Worm (Caenorhabditis elegans) whole organism, young adult: ENCODE measurements around the gene F54B8.4.
A peak's percentile ranks its signal among the peaks of the same experiment; 100 is the strongest.
"Not testable (repeated sequence)": the region's sequence is repeated elsewhere in the genome, so short reads cannot be mapped to it uniquely, and the experiment has no call there.

Experiments used
- B0019.2 ChIP-seq: fragments of 200-800 bp; sonication (Bioruptor generic); conservative IDR thresholded peaks from 2 replicates; pipeline ENCODE4 v1.3.6; 2022; ENCODE audit warnings: missing genetic modification reagents, missing genetic modification characterization, missing compliant biosample characterization
- B0261.1 ChIP-seq: sonication (generic microtip); optimal IDR thresholded peaks from 2 replicates; lab custom pipeline; 2016; ENCODE audit warnings: mild to moderate bottlenecking, missing genetic modification characterization, moderate library complexity, missing compliant biosample characterization
- B0336.3 ChIP-seq: fragments of 200-800 bp; sonication (Bioruptor generic); IDR thresholded peaks from 2 replicates; pipeline ENCODE4 v1.3.6; 2022; ENCODE audit warnings: missing genetic modification characterization, missing compliant biosample characterization
- C17E4.6 ChIP-seq: fragments of 200-800 bp; sonication (Bioruptor generic); IDR thresholded peaks from 2 replicates; pipeline ENCODE4 v1.3.6; 2022; ENCODE audit warnings: missing genetic modification reagents, missing genetic modification characterization, missing compliant biosample characterization
- D2030.7 ChIP-seq: fragments of 200-800 bp; sonication (Bioruptor generic); IDR thresholded peaks from 2 replicates; pipeline ENCODE4 v1.3.6; 2022; ENCODE audit warnings: missing genetic modification reagents, missing genetic modification characterization, missing compliant biosample characterization
- F33H1.4 ChIP-seq: fragments of 200-800 bp; sonication (Bioruptor generic); IDR thresholded peaks from 2 replicates; pipeline ENCODE4 v1.3.6; 2022; ENCODE audit warnings: missing genetic modification reagents, missing genetic modification characterization, missing compliant biosample characterization
- F37B4.10 ChIP-seq: fragments of 200-800 bp; sonication (Bioruptor generic); IDR thresholded peaks from 2 replicates; pipeline ENCODE4 v1.3.6; 2022; ENCODE audit warnings: missing genetic modification characterization, missing compliant biosample characterization
- F39B2.1 ChIP-seq: fragments of 200-800 bp; sonication (Bioruptor generic); IDR thresholded peaks from 2 replicates; pipeline ENCODE4 v1.3.6; 2022; ENCODE audit warnings: missing genetic modification reagents, missing genetic modification characterization, missing compliant biosample characterization
- Y53G8AR.9 ChIP-seq: fragments of 200-800 bp; sonication (Bioruptor generic); conservative IDR thresholded peaks from 2 replicates; pipeline ENCODE4 v1.3.6; 2022; ENCODE audit warnings: missing genetic modification reagents, missing genetic modification characterization, missing compliant biosample characterization
- Y56A3A.18 ChIP-seq: fragments of 200-800 bp; sonication (Bioruptor generic); IDR thresholded peaks from 2 replicates; pipeline ENCODE4 v1.3.6; 2022; ENCODE audit warnings: missing genetic modification reagents, missing genetic modification characterization, missing compliant biosample characterization
- Y95B8A.8 ChIP-seq: fragments of 200-800 bp; sonication (Bioruptor generic); IDR thresholded peaks from 2 replicates; pipeline ENCODE4 v1.3.6; 2022; ENCODE audit warnings: missing genetic modification reagents, missing genetic modification characterization, missing compliant biosample characterization
- attf-3 ChIP-seq: fragments of 200-800 bp; sonication (Bioruptor generic); conservative IDR thresholded peaks from 2 replicates; pipeline ENCODE4 v1.3.6; 2022; ENCODE audit warnings: missing genetic modification reagents, missing genetic modification characterization, missing compliant biosample characterization
- attf-6 ChIP-seq: fragments of 200-800 bp; sonication (Bioruptor generic); IDR thresholded peaks from 2 replicates; pipeline ENCODE4 v1.3.6; 2022; ENCODE audit warnings: missing genetic modification reagents, missing genetic modification characterization, missing compliant biosample characterization
- bed-1 ChIP-seq: fragments of 200-800 bp; sonication (Bioruptor generic); IDR thresholded peaks from 2 replicates; pipeline ENCODE4 v1.3.6; 2022; ENCODE audit warnings: missing genetic modification reagents, missing genetic modification characterization, missing compliant biosample characterization
- bed-2 ChIP-seq: fragments of 200-800 bp; sonication (Bioruptor generic); IDR thresholded peaks from 2 replicates; pipeline ENCODE4 v1.3.6; 2022; ENCODE audit warnings: missing genetic modification reagents, missing genetic modification characterization, missing compliant biosample characterization
- cebp-1 ChIP-seq, 2 experiments: fragments of 200-800 bp in 1 of 2; sonication (Bioruptor generic) in 1 of 2; sonication (generic microtip) in 1 of 2; IDR thresholded peaks in 1 of 2; optimal IDR thresholded peaks in 1 of 2; 2 replicates each; pipeline versions ENCODE4 v1.3.6 to Lab custom; 2017 to 2022; ENCODE audit warnings: missing compliant biosample characterization in 2 of 2, missing genetic modification characterization in 2 of 2, mild to moderate bottlenecking in 1 of 2, missing genetic modification reagents in 1 of 2, moderate library complexity in 1 of 2
- cebp-2 ChIP-seq: fragments of 200-800 bp; sonication (Bioruptor generic); IDR thresholded peaks from 2 replicates; pipeline ENCODE4 v1.3.6; 2022; ENCODE audit warnings: missing genetic modification characterization, missing compliant biosample characterization
- ceh-100 ChIP-seq: fragments of 200-800 bp; sonication (Bioruptor generic); IDR thresholded peaks from 2 replicates; pipeline ENCODE4 v1.3.6; 2022; ENCODE audit warnings: missing genetic modification reagents, missing genetic modification characterization, missing compliant biosample characterization
- ceh-40 ChIP-seq: fragments of 200-800 bp; sonication (Bioruptor generic); IDR thresholded peaks from 2 replicates; pipeline ENCODE4 v1.3.6; 2022; ENCODE audit warnings: missing genetic modification characterization, missing compliant biosample characterization
- ceh-58 ChIP-seq: fragments of 200-800 bp; sonication (Bioruptor generic); IDR thresholded peaks from 2 replicates; pipeline ENCODE4 v1.3.6; 2022; ENCODE audit warnings: missing genetic modification characterization, missing compliant biosample characterization
- ceh-91 ChIP-seq: fragments of 200-800 bp; sonication (Bioruptor generic); IDR thresholded peaks from 2 replicates; pipeline ENCODE4 v1.3.6; 2022; ENCODE audit warnings: missing genetic modification reagents, missing genetic modification characterization, missing compliant biosample characterization
- die-1 ChIP-seq: sonication (generic microtip); optimal IDR thresholded peaks from 2 replicates; lab custom pipeline; 2016; ENCODE audit warnings: missing genotype, mild to moderate bottlenecking, missing genetic modification characterization, missing compliant biosample characterization
- dox-1 ChIP-seq: fragments of 200-800 bp; sonication (Bioruptor generic); IDR thresholded peaks from 2 replicates; pipeline ENCODE4 v1.3.6; 2022; ENCODE audit warnings: missing genetic modification reagents, missing genetic modification characterization, missing compliant biosample characterization
- efl-1 ChIP-seq: fragments of 150-350 bp; optimal IDR thresholded peaks from 2 replicates; lab custom pipeline; 2014; ENCODE audit warnings: missing biosample characterization, missing genetic modification reagents, missing genetic modification characterization
- egl-18 ChIP-seq: fragments of 200-800 bp; sonication (Bioruptor generic); IDR thresholded peaks from 2 replicates; pipeline ENCODE4 v1.3.6; 2022; ENCODE audit warnings: missing genetic modification reagents, missing genetic modification characterization, missing compliant biosample characterization
- egl-44 ChIP-seq: fragments of 200-800 bp; sonication (Bioruptor generic); IDR thresholded peaks from 2 replicates; pipeline ENCODE4 v1.3.6; 2022; ENCODE audit warnings: missing genetic modification reagents, missing genetic modification characterization, missing compliant biosample characterization
- egrh-3 ChIP-seq: fragments of 200-800 bp; sonication (Bioruptor generic); IDR thresholded peaks from 2 replicates; pipeline ENCODE4 v1.3.6; 2022; ENCODE audit warnings: missing genetic modification reagents, missing genetic modification characterization, missing compliant biosample characterization
- ekl-4 ChIP-seq: fragments of 200-800 bp; sonication (Bioruptor generic); IDR thresholded peaks from 2 replicates; pipeline ENCODE4 v1.3.6; 2022; ENCODE audit warnings: missing genetic modification reagents, missing genetic modification characterization, missing compliant biosample characterization
- hmg-1.2 ChIP-seq: fragments of 200-800 bp; sonication (Bioruptor generic); IDR thresholded peaks from 2 replicates; pipeline ENCODE4 v1.3.6; 2022; ENCODE audit warnings: missing genetic modification reagents, missing genetic modification characterization, missing compliant biosample characterization
- hmg-20 ChIP-seq: fragments of 200-800 bp; sonication (Bioruptor generic); IDR thresholded peaks from 2 replicates; pipeline ENCODE4 v1.3.6; 2022; ENCODE audit warnings: missing genetic modification reagents, missing genetic modification characterization, missing compliant biosample characterization
- madf-3 ChIP-seq: fragments of 200-800 bp; sonication (Bioruptor generic); IDR thresholded peaks from 2 replicates; pipeline ENCODE4 v1.3.6; 2022; ENCODE audit warnings: missing genetic modification reagents, missing genetic modification characterization, missing compliant biosample characterization
- madf-8 ChIP-seq: fragments of 200-800 bp; sonication (Bioruptor generic); conservative IDR thresholded peaks from 2 replicates; pipeline ENCODE4 v1.3.6; 2022; ENCODE audit warnings: missing genetic modification reagents, missing genetic modification characterization, missing compliant biosample characterization
- mcd-1 ChIP-seq: fragments of 200-800 bp; sonication (Bioruptor generic); IDR thresholded peaks from 2 replicates; pipeline ENCODE4 v1.3.6; 2022; ENCODE audit warnings: missing genetic modification reagents, missing genetic modification characterization, missing compliant biosample characterization
- mes-4 ChIP-seq: sonication (generic microtip); optimal IDR thresholded peaks from 2 replicates; lab custom pipeline; 2016; ENCODE audit warnings: missing genotype, missing genetic modification characterization, missing compliant biosample characterization
- nfyb-1 ChIP-seq: fragments of 200-800 bp; sonication (Bioruptor generic); IDR thresholded peaks from 2 replicates; pipeline ENCODE4 v1.3.6; 2022; ENCODE audit warnings: missing genetic modification reagents, missing genetic modification characterization, missing compliant biosample characterization
- nhr-120 ChIP-seq: fragments of 200-800 bp; sonication (Bioruptor generic); IDR thresholded peaks from 2 replicates; pipeline ENCODE4 v1.3.6; 2022; ENCODE audit warnings: missing genetic modification characterization, missing compliant biosample characterization
- nhr-90 ChIP-seq: sonication (generic microtip); optimal IDR thresholded peaks from 2 replicates; lab custom pipeline; 2016; ENCODE audit warnings: missing genotype, mild to moderate bottlenecking, missing genetic modification characterization, missing compliant biosample characterization
- pbrm-1 ChIP-seq: fragments of 200-800 bp; sonication (Bioruptor generic); IDR thresholded peaks from 2 replicates; pipeline ENCODE4 v1.3.6; 2022; ENCODE audit warnings: missing genetic modification reagents, missing genetic modification characterization, missing compliant biosample characterization
- rcor-1 ChIP-seq: fragments of 200-800 bp; sonication (Bioruptor generic); IDR thresholded peaks from 2 replicates; pipeline ENCODE4 v1.3.6; 2022; ENCODE audit warnings: missing genetic modification reagents, missing genetic modification characterization, missing compliant biosample characterization
- rpc-1 ChIP-seq, 2 experiments: fragments of 150-350 bp in 1 of 2; sonication (generic microtip) in 1 of 2; optimal IDR thresholded peaks; 2 replicates each; lab custom pipeline; 2014 to 2018; ENCODE audit warnings: missing biosample characterization in 1 of 2, missing genetic modification characterization in 1 of 2, missing genetic modification reagents in 1 of 2, missing genotype in 1 of 2
- sea-2 ChIP-seq: fragments of 200-800 bp; sonication (Bioruptor generic); IDR thresholded peaks from 2 replicates; pipeline ENCODE4 v1.3.6; 2022; ENCODE audit warnings: missing genetic modification characterization, missing compliant biosample characterization
- sptf-2 ChIP-seq: fragments of 200-800 bp; sonication (Bioruptor generic); optimal IDR thresholded peaks from 2 replicates; lab custom pipeline; 2018; ENCODE audit warnings: mild to moderate bottlenecking, missing genetic modification characterization, missing compliant biosample characterization
- tbp1 ChIP-seq: fragments of 200-800 bp; sonication (Bioruptor generic); optimal IDR thresholded peaks from 2 replicates; lab custom pipeline; 2018; ENCODE audit warnings: mild to moderate bottlenecking, missing genetic modification characterization, missing compliant biosample characterization
- ztf-25 ChIP-seq: fragments of 200-800 bp; sonication (Bioruptor generic); IDR thresholded peaks from 2 replicates; pipeline ENCODE4 v1.3.6; 2022; ENCODE audit warnings: missing genetic modification reagents, missing genetic modification characterization, missing compliant biosample characterization
- ztf-28 ChIP-seq: fragments of 200-800 bp; sonication (Bioruptor generic); IDR thresholded peaks from 2 replicates; pipeline ENCODE4 v1.3.6; 2022; ENCODE audit warnings: missing genetic modification reagents, missing genetic modification characterization, missing compliant biosample characterization

Gene F54B8.4

DNA sequence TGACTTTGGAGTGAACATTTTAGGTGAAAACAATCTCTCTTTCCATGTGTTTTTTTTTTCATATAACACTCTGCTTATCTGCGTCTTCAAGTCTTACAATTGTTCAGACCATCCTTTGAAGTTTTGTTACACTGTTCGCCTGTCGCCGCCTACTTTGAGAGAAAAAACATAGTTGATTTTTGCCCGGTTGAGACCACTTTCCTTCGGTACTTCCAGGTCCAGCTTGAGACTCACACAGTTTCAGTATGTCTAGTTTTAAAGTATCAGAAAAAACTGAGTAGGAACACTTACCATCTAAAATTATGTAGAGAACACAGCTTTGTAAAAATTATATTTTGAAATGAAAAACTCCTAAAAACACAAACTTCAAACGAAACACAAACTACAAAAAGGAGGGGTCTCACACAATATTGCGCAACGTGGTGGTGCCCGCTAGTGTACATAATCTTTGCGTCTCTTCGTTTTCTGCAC, at the start of gene F54B8.4, which contains the start of gene fbxa-69:
F54B8.4 (plus strand) TSS at position 421 of the 471 bp plus-strand sequence.
fbxa-69 (minus strand) TSS at position 10 of the 471 bp plus-strand sequence.
- TF ChIP-seq nhr-90 (tag; lab: Kevin White, UChicago) = no peak
- TF ChIP-seq sptf-2 (GFP tag; lab: Kevin White, UChicago) = no peak
- no peak for TF ChIP-seq efl-1 (GFP tag; lab: Kevin White, UChicago)
- TF ChIP-seq hmg-1.2 (GFP tag; lab: Robert Waterston, UW) = peak; percentile 24; the same call in 1 of the 2 replicates

DNA sequence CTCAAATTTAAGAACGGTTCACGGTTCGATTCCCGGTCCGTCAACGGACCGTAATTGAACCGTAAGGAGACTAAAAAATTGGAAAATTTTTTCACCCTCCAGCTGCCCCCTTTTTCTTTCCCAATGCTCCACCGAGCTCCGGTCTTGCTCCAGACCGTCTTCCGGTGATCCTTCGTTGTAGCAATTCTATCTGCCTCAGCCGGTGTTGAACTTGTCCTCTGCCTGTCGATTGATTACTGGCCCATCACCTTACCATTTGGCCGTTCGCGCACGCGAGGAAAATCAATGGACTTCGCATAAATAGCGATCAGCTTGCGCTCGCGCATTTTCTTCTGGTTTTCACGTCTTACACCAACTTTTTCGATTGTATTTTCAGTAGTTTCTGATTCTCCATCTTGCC, 48.8 kb upstream of the F54B8.4 start:
- TF ChIP-seq F37B4.10 (GFP tag; lab: Robert Waterston, UW) (peak; percentile 89; the same call in 1 of the 2 replicates), D2030.7 (peak; percentile 89), die-1 (tag; lab: Kevin White, UChicago) (peak; percentile 28), cebp-2 (GFP tag; lab: Robert Waterston, UW) (peak; percentile 94; the same call in 1 of the 2 replicates), sea-2 (GFP tag; lab: Robert Waterston, UW) (0 out of 2 replicates have a peak, but pooled peaks have one; percentile 60), hmg-20 (peak; percentile 75), tbp1 (peak; percentile 82), egl-18 (GFP tag; lab: Robert Waterston, UW) (0 out of 2 replicates have a peak, but pooled peaks have one; percentile 29), ceh-100 (peak; percentile 74), ceh-91 (GFP tag; lab: Robert Waterston, UW) (0 out of 2 replicates have a peak, but pooled peaks have one; percentile 19), pbrm-1 (peak; percentile 76), ceh-58 (GFP tag; lab: Robert Waterston, UW) (peak; percentile 91), mcd-1 (peak; percentile 79), cebp-1 (GFP tag; IDR thresholded peaks at IDR 0.05; lab: Robert Waterston, UW) (peak; percentile 59), bed-1 (peak; percentile 84; the same call in 1 of the 2 replicates), F33H1.4 (GFP tag; lab: Robert Waterston, UW) (peak; percentile 27; the same call in 1 of the 2 replicates), ztf-28 (peak; percentile 77; the same call in 1 of the 2 replicates), rpc-1 (tag; optimal IDR thresholded peaks at IDR 0.05; lab: Kevin White, UChicago) (peak; percentile 61), egrh-3 (GFP tag; lab: Robert Waterston, UW) (peak; percentile 41; the same call in 1 of the 2 replicates), Y56A3A.18 (peak; percentile 66), F39B2.1 (GFP tag; lab: Robert Waterston, UW) (peak; percentile 74), attf-6 (GFP tag; lab: Robert Waterston, UW) (peak; percentile 89), nfyb-1 (GFP tag; lab: Robert Waterston, UW) (peak; percentile 87), B0019.2 (GFP tag; lab: Robert Waterston, UW) (peak; percentile 53), Y53G8AR.9 (GFP tag; lab: Robert Waterston, UW) (peak; percentile 84), C17E4.6 (peak; percentile 84), bed-2 (peak; percentile 85), egl-44 (peak; percentile 95), ceh-40 (GFP tag; lab: Robert Waterston, UW) (0 out of 2 replicates have a peak, but pooled peaks have one; percentile 40), dox-1 (GFP tag; lab: Robert Waterston, UW) (peak; percentile 83), Y95B8A.8 (GFP tag; lab: Robert Waterston, UW) (peak; percentile 69; the same call in 1 of the 2 replicates), B0336.3 (0 out of 2 replicates have a peak, but pooled peaks have one; percentile 30), hmg-1.2 (GFP tag; lab: Robert Waterston, UW) (peak; percentile 65), rcor-1 (peak; percentile 80), attf-3 (GFP tag; lab: Robert Waterston, UW) (0 out of 2 replicates have a peak, but pooled peaks have one; percentile 35), mes-4 (peak; percentile 22), nhr-120 (GFP tag; lab: Robert Waterston, UW) (peak; percentile 86; the same call in 1 of the 2 replicates), madf-3 (GFP tag; lab: Robert Waterston, UW) (peak; percentile 81), ekl-4 (GFP tag; lab: Robert Waterston, UW) (peak; percentile 85), B0261.1 (tag; lab: Kevin White, UChicago) (peak; percentile 60), ztf-25 (peak; percentile 72; the same call in 1 of the 2 replicates), madf-8 (GFP tag; lab: Robert Waterston, UW) (peak; percentile 39)
- TF ChIP-seq cebp-1 (tag; optimal IDR thresholded peaks at IDR 0.05; lab: Kevin White, UChicago); rpc-1 (optimal IDR thresholded peaks at IDR 0.05; lab: Kevin White, UChicago): not testable (repeated sequence)
